Worm (Caenorhabditis elegans) whole organism, midembryonic: Measurements from ENCODE around the gene T24E12.12.
"Not testable (repeated sequence)": the region's sequence is repeated elsewhere in the genome, so short reads cannot be mapped to it uniquely, and the experiment has no call there.

Source experiments
- T22C8.4 ChIP-seq: fragments of 200-800 bp; sonication (Bioruptor generic); IDR thresholded peaks from 2 replicates; pipeline ENCODE4 v1.3.6; 2022; ENCODE audit warnings: missing genetic modification characterization, missing compliant biosample characterization
- cog-1 ChIP-seq: sonication (generic microtip); optimal IDR thresholded peaks from 2 replicates; lab custom pipeline; 2016; ENCODE audit warnings: missing genetic modification characterization, missing compliant biosample characterization
- flt-1 ChIP-seq: fragments of 200-800 bp; sonication (Bioruptor generic); IDR thresholded peaks from 2 replicates; pipeline ENCODE4 v1.3.6; 2022; ENCODE audit warnings: missing genetic modification characterization, missing compliant biosample characterization
- klf-2 ChIP-seq: fragments of 200-800 bp; sonication (Bioruptor generic); conservative IDR thresholded peaks from 2 replicates; pipeline ENCODE4 v1.3.6; 2022; ENCODE audit warnings: missing genetic modification reagents, missing genetic modification characterization, missing compliant biosample characterization
- med-1 ChIP-seq: sonication (generic microtip); optimal IDR thresholded peaks from 2 replicates; lab custom pipeline; 2017; ENCODE audit warnings: missing genetic modification characterization, mild to moderate bottlenecking, missing compliant biosample characterization, antibody characterized with exemption, missing genetic modification reagents; ENCODE audit not compliant: insufficient read depth
- ref-1 ChIP-seq: fragments of 200-800 bp; sonication (Bioruptor generic); conservative IDR thresholded peaks from 2 replicates; pipeline ENCODE4 v1.3.6; 2022; ENCODE audit warnings: missing genetic modification reagents, missing genetic modification characterization, missing compliant biosample characterization
- tab-1 ChIP-seq: fragments of 200-800 bp; sonication (Bioruptor generic); IDR thresholded peaks from 2 replicates; pipeline ENCODE4 v1.3.6; 2022; ENCODE audit warnings: missing genetic modification characterization, missing compliant biosample characterization
- ztf-23 ChIP-seq: fragments of 200-800 bp; sonication (Bioruptor generic); IDR thresholded peaks from 2 replicates; pipeline ENCODE4 v1.3.6; 2022; ENCODE audit warnings: missing genetic modification reagents, missing genetic modification characterization, missing compliant biosample characterization
- ztf-29 ChIP-seq: fragments of 200-800 bp; sonication (Bioruptor generic); IDR thresholded peaks from 2 replicates; pipeline ENCODE4 v1.3.6; 2022; ENCODE audit warnings: missing genetic modification reagents, missing genetic modification characterization, missing compliant biosample characterization

Gene T24E12.12

ce11 chrII:3757499-3757898, 1.6 kb upstream of the T24E12.12 start, which contains the start of gene srx-111:
Gene srx-111 (plus strand): TSS chrII:3757799.
- TF ChIP-seq flt-1 (GFP tag; lab: Robert Waterston, UW), result no peak
- TF ChIP-seq T22C8.4 (GFP tag; lab: Robert Waterston, UW), result no peak
- TF ChIP-seq ztf-29 (GFP tag; lab: Robert Waterston, UW), result no peak
- no peak for TF ChIP-seq cog-1 (tag; lab: Kevin White, UChicago)
- TF ChIP-seq ref-1, result no peak
- TF ChIP-seq klf-2 (GFP tag; lab: Robert Waterston, UW), result no peak
- TF ChIP-seq tab-1 (GFP tag; lab: Robert Waterston, UW), result no peak
- TF ChIP-seq med-1 (GFP tag; lab: Kevin White, UChicago), result no peak
- no peak for TF ChIP-seq ztf-23 (GFP tag; lab: Robert Waterston, UW)

DNA sequence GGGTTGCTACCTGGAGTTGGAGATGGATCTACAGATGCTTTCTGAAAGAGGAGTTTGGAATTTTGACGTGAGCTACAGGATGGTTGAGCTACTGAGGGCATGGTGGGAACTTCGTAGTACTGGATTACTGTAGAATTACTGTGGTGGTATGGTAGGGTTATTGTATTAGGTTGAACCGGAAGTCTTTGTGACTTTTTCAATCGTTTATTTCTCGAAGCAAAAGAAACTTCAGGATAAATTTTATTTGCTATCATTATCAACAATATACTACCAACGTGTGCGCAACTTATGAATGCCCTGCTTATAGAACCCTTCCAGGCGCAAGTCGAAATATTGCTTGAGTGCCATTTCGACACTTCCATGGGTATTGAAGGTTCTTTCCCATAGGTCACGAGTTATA, 2.5 kb downstream of the T24E12.12 start, which contains the start of gene T24E12.6:
Gene T24E12.6 (minus strand): TSS at position 101 of the 400 bp plus-strand sequence.
- not testable (repeated sequence) for TF ChIP-seq med-1 (GFP tag; lab: Kevin White, UChicago); flt-1 (GFP tag; lab: Robert Waterston, UW); klf-2 (GFP tag; lab: Robert Waterston, UW)

DNA sequence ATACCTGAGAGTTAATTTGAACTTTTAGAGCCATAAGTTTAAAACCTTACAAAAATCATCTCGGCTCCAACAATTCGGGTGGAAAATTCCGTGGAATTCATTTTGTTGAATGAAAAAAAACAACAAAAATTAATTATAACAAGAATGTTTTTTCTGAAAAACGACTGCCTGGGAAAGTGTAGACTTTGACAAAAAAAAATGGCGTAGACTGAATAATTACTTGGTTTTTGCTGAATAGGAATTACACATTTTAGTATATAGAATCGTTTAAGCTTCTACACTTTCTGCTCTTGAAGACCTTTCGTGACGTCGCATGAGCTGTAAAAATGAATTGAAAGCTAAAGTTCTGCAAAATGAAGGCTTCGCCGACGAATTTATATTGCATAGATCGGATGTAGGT, 5.4 kb downstream of the T24E12.12 start, which contains the start of gene srx-112:
Gene srx-112 (minus strand): TSS at position 101 of the 400 bp plus-strand sequence.
- no peak for TF ChIP-seq cog-1 (tag; lab: Kevin White, UChicago)
- no peak for TF ChIP-seq flt-1 (GFP tag; lab: Robert Waterston, UW)
- TF ChIP-seq ztf-29 (GFP tag; lab: Robert Waterston, UW), result no peak
- TF ChIP-seq ref-1, result no peak
- no peak for TF ChIP-seq med-1 (GFP tag; lab: Kevin White, UChicago)
- TF ChIP-seq tab-1 (GFP tag; lab: Robert Waterston, UW), result no peak
- no peak for TF ChIP-seq klf-2 (GFP tag; lab: Robert Waterston, UW)
- no peak for TF ChIP-seq T22C8.4 (GFP tag; lab: Robert Waterston, UW)
- TF ChIP-seq ztf-23 (GFP tag; lab: Robert Waterston, UW), result no peak

ce11 chrII:3771640-3772039, 12.6 kb downstream of the T24E12.12 start:
- no peak for TF ChIP-seq ztf-29 (GFP tag; lab: Robert Waterston, UW)
- no peak for TF ChIP-seq klf-2 (GFP tag; lab: Robert Waterston, UW)
- TF ChIP-seq T22C8.4 (GFP tag; lab: Robert Waterston, UW), result no peak
- no peak for TF ChIP-seq cog-1 (tag; lab: Kevin White, UChicago)
- TF ChIP-seq ref-1, result no peak
- no peak for TF ChIP-seq flt-1 (GFP tag; lab: Robert Waterston, UW)
- no peak for TF ChIP-seq tab-1 (GFP tag; lab: Robert Waterston, UW)
- TF ChIP-seq ztf-23 (GFP tag; lab: Robert Waterston, UW), result no peak

- no peak for TF ChIP-seq ref-1
- no peak for TF ChIP-seq cog-1 (tag; lab: Kevin White, UChicago)
- TF ChIP-seq T22C8.4 (GFP tag; lab: Robert Waterston, UW), result no peak
- TF ChIP-seq ztf-29 (GFP tag; lab: Robert Waterston, UW), result no peak
- TF ChIP-seq flt-1 (GFP tag; lab: Robert Waterston, UW), result no peak
- TF ChIP-seq med-1 (GFP tag; lab: Kevin White, UChicago), result no peak
- TF ChIP-seq ztf-23 (GFP tag; lab: Robert Waterston, UW), result no peak
- no peak for TF ChIP-seq tab-1 (GFP tag; lab: Robert Waterston, UW)
- no peak for TF ChIP-seq klf-2 (GFP tag; lab: Robert Waterston, UW)
These were observed 14.0 kb downstream of the T24E12.12 start, which contains the start of gene T24E12.10 for ce11 chrII:3773130-3773529. Gene T24E12.10 (minus strand): TSS chrII:3773230.

DNA sequence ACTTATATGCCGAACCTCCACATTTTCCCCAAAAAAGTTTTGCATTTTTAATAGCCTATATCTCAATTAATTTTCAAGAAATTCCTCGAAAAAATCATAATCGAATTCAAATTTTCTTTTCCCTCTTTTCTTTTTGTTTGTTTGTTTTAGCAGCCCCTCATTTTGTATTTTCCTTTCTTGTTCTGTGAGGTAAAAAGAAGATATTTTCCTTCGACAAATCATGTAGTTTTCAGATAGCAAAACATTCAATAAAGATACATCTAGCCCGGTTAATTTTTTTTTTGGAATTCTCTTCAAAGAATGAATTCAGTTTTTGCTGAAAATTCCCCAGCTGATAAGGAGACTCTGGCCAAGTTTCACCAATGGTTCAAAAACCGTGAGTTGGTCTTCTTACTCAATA, 16.6 kb downstream of the T24E12.12 start, which contains the start of gene T24E12.3:
Gene T24E12.3 (plus strand): TSS at position 301 of the 400 bp plus-strand sequence.
- no peak for TF ChIP-seq klf-2 (GFP tag; lab: Robert Waterston, UW)

- TF ChIP-seq flt-1 (GFP tag; lab: Robert Waterston, UW) (no peak), med-1 (GFP tag; lab: Kevin White, UChicago) (no peak)
These were observed 18.7 kb downstream of the T24E12.12 start for ce11 chrII:3777802-3778201.

DNA sequence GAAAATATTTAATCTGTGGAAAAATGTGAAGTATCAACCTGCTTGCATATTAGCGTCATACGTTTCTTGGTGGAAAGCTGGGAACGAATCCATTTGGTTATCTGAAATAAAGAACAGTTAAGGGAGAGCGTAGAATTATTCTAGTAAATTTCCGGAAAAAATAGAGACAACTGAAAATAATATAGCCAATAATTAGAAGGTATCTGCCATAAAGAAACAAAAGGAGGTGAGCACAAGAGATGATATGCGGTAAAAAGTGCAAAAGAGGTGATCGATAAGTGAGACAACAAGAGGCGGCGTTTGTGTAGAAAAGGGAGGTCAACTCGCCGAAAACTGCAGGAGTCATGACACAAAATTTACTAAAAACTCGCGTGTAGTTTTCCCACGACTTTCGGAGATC, 20.4 kb downstream of the T24E12.12 start, which contains the start of gene T24E12.11:
Gene T24E12.11 (minus strand): TSS at position 101 of the 400 bp plus-strand sequence.
- no peak for TF ChIP-seq flt-1 (GFP tag; lab: Robert Waterston, UW)

DNA sequence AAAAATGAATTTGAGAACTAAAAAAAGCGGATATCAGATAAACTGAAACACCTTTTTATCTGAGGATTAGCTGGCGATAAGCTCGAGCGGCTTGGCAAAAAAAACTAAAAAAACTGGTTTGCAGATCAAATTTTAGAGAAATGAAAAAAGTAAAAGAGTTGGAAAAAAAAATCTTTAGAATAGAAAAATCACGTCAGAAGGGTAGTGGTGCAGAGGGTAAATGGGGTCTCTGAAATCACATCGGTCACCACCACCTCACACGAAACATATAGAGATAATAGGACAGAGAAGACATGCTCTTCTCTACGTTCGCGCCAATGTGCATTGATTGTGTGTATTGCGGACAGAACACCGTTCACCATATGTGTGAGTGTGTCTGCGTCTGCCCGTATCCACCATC, 22.1 kb downstream of the T24E12.12 start:
- TF ChIP-seq T22C8.4 (GFP tag; lab: Robert Waterston, UW), result no peak
- no peak for TF ChIP-seq ref-1
- TF ChIP-seq klf-2 (GFP tag; lab: Robert Waterston, UW), result no peak
- no peak for TF ChIP-seq ztf-23 (GFP tag; lab: Robert Waterston, UW)
- no peak for TF ChIP-seq ztf-29 (GFP tag; lab: Robert Waterston, UW)
- TF ChIP-seq tab-1 (GFP tag; lab: Robert Waterston, UW), result no peak
- TF ChIP-seq cog-1 (tag; lab: Kevin White, UChicago), result no peak
- no peak for TF ChIP-seq med-1 (GFP tag; lab: Kevin White, UChicago)
- TF ChIP-seq flt-1 (GFP tag; lab: Robert Waterston, UW), result no peak

DNA sequence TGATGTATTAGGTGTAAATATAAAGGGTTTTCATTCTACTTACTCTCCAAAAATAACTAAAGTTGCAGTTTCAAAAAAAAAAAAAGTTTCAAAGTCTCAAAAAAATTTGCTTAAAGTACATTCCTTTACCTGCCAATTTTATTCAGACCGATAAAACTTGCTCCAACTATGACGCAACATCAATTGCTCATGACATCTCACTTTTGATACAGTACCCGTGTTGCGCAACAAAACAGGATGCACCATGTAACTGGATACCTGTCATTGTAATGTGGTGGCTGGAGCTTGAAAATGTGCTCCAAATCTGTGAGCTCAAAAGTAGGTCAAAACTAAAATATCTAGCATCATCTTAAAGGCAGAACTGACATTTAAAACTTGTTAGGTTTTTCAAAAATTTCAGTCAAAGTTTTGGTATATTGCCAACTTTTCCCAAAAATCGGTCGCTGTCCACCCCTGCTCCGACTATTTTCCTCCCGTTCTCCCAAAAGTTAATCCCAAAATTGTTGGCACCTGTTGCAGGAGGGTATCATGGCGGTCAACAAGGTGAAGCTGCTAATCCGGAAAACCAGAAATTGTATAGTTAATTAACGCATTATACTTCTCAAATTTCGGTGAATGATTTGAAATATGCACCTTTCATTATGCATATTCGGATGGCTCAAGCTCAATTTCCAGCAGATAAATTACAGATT, 23.4 kb downstream of the T24E12.12 start, which contains the start of gene T24E12.2:
Gene T24E12.2 (plus strand): TSS at position 642 of the 692 bp plus-strand sequence.
- TF ChIP-seq tab-1 (GFP tag; lab: Robert Waterston, UW) (no peak), ztf-23 (GFP tag; lab: Robert Waterston, UW) (no peak), T22C8.4 (GFP tag; lab: Robert Waterston, UW) (no peak), klf-2 (GFP tag; lab: Robert Waterston, UW) (no peak), med-1 (GFP tag; lab: Kevin White, UChicago) (no peak)
